Fruit fly (Drosophila melanogaster) whole organism, embryonic: ENCODE measurements around the gene Dpp10.

Experiments
- Atf3 ChIP-seq: fragments of 200-800 bp; sonication (Bioruptor generic); optimal IDR thresholded peaks from 3 replicates; lab custom pipeline; 2016; ENCODE audit warnings: missing biosample characterization, missing genetic modification characterization
- CG10462 ChIP-seq: fragments of 200-800 bp; sonication (Bioruptor generic); optimal IDR thresholded peaks from 2 replicates; lab custom pipeline; 2016; ENCODE audit warnings: missing biosample characterization, missing genetic modification characterization
- CG11398 ChIP-seq: fragments of 200-800 bp; sonication (Bioruptor generic); optimal IDR thresholded peaks from 2 replicates; lab custom pipeline; 2016; ENCODE audit warnings: missing biosample characterization, missing genetic modification characterization
- CG12219 ChIP-seq: fragments of 200-800 bp; sonication (Bioruptor generic); optimal IDR thresholded peaks from 3 replicates; lab custom pipeline; 2018; ENCODE audit warnings: missing biosample characterization, mild to moderate bottlenecking, missing genetic modification characterization
- CG13296 ChIP-seq: fragments of 200-800 bp; sonication (Bioruptor generic); optimal IDR thresholded peaks from 3 replicates; lab custom pipeline; 2018; ENCODE audit warnings: missing biosample characterization, mild to moderate bottlenecking, missing genetic modification characterization
- CG13775 ChIP-seq: fragments of 200-800 bp; sonication (Bioruptor generic); optimal IDR thresholded peaks from 3 replicates; lab custom pipeline; 2017; ENCODE audit warnings: missing biosample characterization, mild to moderate bottlenecking, missing genetic modification characterization
- CG16779 ChIP-seq: fragments of 200-800 bp; sonication (Bioruptor generic); IDR thresholded peaks from 2 replicates; pipeline ENCODE4 v1.3.6; 2022; ENCODE audit warnings: missing biosample characterization, missing genetic modification characterization
- CG17612 ChIP-seq: fragments of 200-800 bp; sonication (Bioruptor generic); IDR thresholded peaks from 2 replicates; pipeline ENCODE4 v1.3.6; 2022; ENCODE audit warnings: missing biosample characterization, missing genetic modification characterization
- CG18262 ChIP-seq: fragments of 200-800 bp; optimal IDR thresholded peaks from 3 replicates; lab custom pipeline; 2019; ENCODE audit warnings: missing biosample characterization, mild to moderate bottlenecking, missing genetic modification characterization, moderate library complexity
- CG31224 ChIP-seq: fragments of 200-800 bp; sonication (Bioruptor generic); IDR thresholded peaks from 2 replicates; pipeline ENCODE4 v1.3.6; 2022; ENCODE audit warnings: missing biosample characterization, missing genetic modification characterization
- CG5953 ChIP-seq: fragments of 200-800 bp; sonication (Bioruptor generic); IDR thresholded peaks from 2 replicates; pipeline ENCODE4 v1.3.6; 2022; ENCODE audit warnings: missing biosample characterization, missing genetic modification characterization
- CG6272 ChIP-seq: fragments of 200-800 bp; sonication (Bioruptor generic); IDR thresholded peaks from 2 replicates; pipeline ENCODE4 v1.3.6; 2022; ENCODE audit warnings: missing biosample characterization, missing genetic modification characterization
- CG7357 ChIP-seq: fragments of 200-800 bp; sonication (Bioruptor generic); IDR thresholded peaks from 3 replicates; pipeline ENCODE4 v1.3.6; 2022; ENCODE audit warnings: missing biosample characterization, missing genetic modification characterization
- CG7928 ChIP-seq: fragments of 200-800 bp; sonication (Bioruptor generic); optimal IDR thresholded peaks from 2 replicates; lab custom pipeline; 2017; ENCODE audit warnings: missing biosample characterization, mild to moderate bottlenecking, missing genetic modification characterization
- CG8359 ChIP-seq: fragments of 200-800 bp; sonication (Bioruptor generic); optimal IDR thresholded peaks from 2 replicates; lab custom pipeline; 2017; ENCODE audit warnings: missing biosample characterization, mild to moderate bottlenecking, missing genetic modification characterization, borderline replicate concordance
- CG8478 ChIP-seq: fragments of >200 bp; optimal IDR thresholded peaks from 2 replicates; lab custom pipeline; 2018
- Chrac-16 ChIP-seq: fragments of 200-800 bp; sonication (Bioruptor generic); optimal IDR thresholded peaks from 3 replicates; lab custom pipeline; 2016; ENCODE audit warnings: missing biosample characterization, missing genetic modification characterization
- D19A ChIP-seq: fragments of 200-800 bp; optimal IDR thresholded peaks from 3 replicates; lab custom pipeline; 2019; ENCODE audit warnings: missing biosample characterization, mild to moderate bottlenecking, missing genetic modification characterization, moderate library complexity
- Ets97D ChIP-seq: fragments of 200-800 bp; sonication (Bioruptor generic); optimal IDR thresholded peaks from 3 replicates; lab custom pipeline; 2016; ENCODE audit warnings: missing biosample characterization, missing genetic modification characterization
- Fer2 ChIP-seq: fragments of 200-800 bp; sonication (Bioruptor generic); optimal IDR thresholded peaks from 2 replicates; lab custom pipeline; 2018; ENCODE audit warnings: missing biosample characterization, mild to moderate bottlenecking, missing genetic modification characterization, moderate library complexity
- H15 ChIP-seq: fragments of 200-800 bp; sonication (Bioruptor generic); IDR thresholded peaks from 3 replicates; pipeline ENCODE4 v1.3.6; 2022; ENCODE audit warnings: missing biosample characterization, missing genetic modification characterization
- HmgD ChIP-seq: fragments of 200-800 bp; sonication (Bioruptor generic); optimal IDR thresholded peaks from 3 replicates; lab custom pipeline; 2016; ENCODE audit warnings: missing biosample characterization, missing genetic modification characterization
- Lpt ChIP-seq: fragments of >200 bp; optimal IDR thresholded peaks from 2 replicates; lab custom pipeline; 2018; ENCODE audit warnings: missing biosample characterization, missing genetic modification characterization
- PHDP ChIP-seq: fragments of 200-800 bp; sonication (Bioruptor generic); optimal IDR thresholded peaks from 3 replicates; lab custom pipeline; 2018; ENCODE audit warnings: missing biosample characterization, mild to moderate bottlenecking, missing genetic modification characterization, moderate library complexity
- Sox102F ChIP-seq: fragments of 200-800 bp; sonication (Bioruptor generic); optimal IDR thresholded peaks from 2 replicates; lab custom pipeline; 2018; ENCODE audit warnings: missing biosample characterization, mild to moderate bottlenecking, missing genetic modification characterization, moderate library complexity
- ase ChIP-seq: fragments of 200-800 bp; sonication (Bioruptor generic); IDR thresholded peaks from 3 replicates; pipeline ENCODE4 v1.3.6; 2022; ENCODE audit warnings: missing biosample characterization, missing genetic modification characterization
- az2 ChIP-seq: fragments of 200-800 bp; sonication (Bioruptor generic); optimal IDR thresholded peaks from 3 replicates; lab custom pipeline; 2016; ENCODE audit warnings: missing biosample characterization, missing genetic modification characterization
- br ChIP-seq: fragments of >200 bp; optimal IDR thresholded peaks from 2 replicates; lab custom pipeline; 2017
- btn ChIP-seq: fragments of 200-800 bp; sonication (Bioruptor generic); optimal IDR thresholded peaks from 2 replicates; lab custom pipeline; 2016; ENCODE audit warnings: missing biosample characterization, missing genetic modification characterization
- crol ChIP-seq: fragments of 200-800 bp; sonication (Bioruptor generic); IDR thresholded peaks from 2 replicates; pipeline ENCODE4 v1.3.6; 2022; ENCODE audit warnings: missing biosample characterization, missing genetic modification characterization
- cwo ChIP-seq: fragments of 200-800 bp; sonication (Bioruptor generic); optimal IDR thresholded peaks from 3 replicates; lab custom pipeline; 2017; ENCODE audit warnings: missing biosample characterization, missing genetic modification characterization, mild to moderate bottlenecking, moderate library complexity, missing genetic modification reagents
- dati ChIP-seq: fragments of 200-800 bp; sonication (Bioruptor generic); IDR thresholded peaks from 2 replicates; pipeline ENCODE4 v1.3.6; 2022; ENCODE audit warnings: missing biosample characterization, missing genetic modification characterization
- dimm ChIP-seq: fragments of 200-800 bp; sonication (Bioruptor generic); IDR thresholded peaks from 2 replicates; pipeline ENCODE4 v1.3.6; 2022; ENCODE audit warnings: missing biosample characterization, missing genetic modification characterization
- gro ChIP-seq: fragments of 200-800 bp; sonication (Bioruptor generic); optimal IDR thresholded peaks from 2 replicates; lab custom pipeline; 2016; ENCODE audit warnings: missing biosample characterization, missing genetic modification characterization
- gsb ChIP-seq: fragments of 200-800 bp; sonication (Bioruptor generic); IDR thresholded peaks from 2 replicates; pipeline ENCODE4 v1.3.6; 2022; ENCODE audit warnings: missing biosample characterization, missing genetic modification characterization
- ken ChIP-seq: fragments of 200-800 bp; sonication (Bioruptor generic); IDR thresholded peaks from 3 replicates; pipeline ENCODE4 v1.3.6; 2022; ENCODE audit warnings: missing biosample characterization, missing genetic modification characterization
- kni ChIP-seq: fragments of 200-800 bp; sonication (Bioruptor generic); optimal IDR thresholded peaks from 3 replicates; lab custom pipeline; 2017; ENCODE audit warnings: mild to moderate bottlenecking, missing biosample characterization, missing genetic modification reagents, missing genetic modification characterization
- mld ChIP-seq: fragments of 200-800 bp; sonication (Bioruptor generic); IDR thresholded peaks from 3 replicates; pipeline ENCODE4 v1.3.6; 2022; ENCODE audit warnings: missing biosample characterization, missing genetic modification characterization; ENCODE audit not compliant: partially characterized antibody
- nau ChIP-seq: fragments of 200-800 bp; sonication (Bioruptor generic); optimal IDR thresholded peaks from 3 replicates; lab custom pipeline; 2017; ENCODE audit warnings: missing biosample characterization, mild to moderate bottlenecking, missing genetic modification characterization, missing genetic modification reagents
- oc ChIP-seq: fragments of 200-800 bp; sonication (Bioruptor generic); optimal IDR thresholded peaks from 2 replicates; lab custom pipeline; 2018; ENCODE audit warnings: missing biosample characterization, mild to moderate bottlenecking, missing genetic modification characterization, moderate library complexity
- otp ChIP-seq: fragments of 200-800 bp; sonication (Bioruptor generic); IDR thresholded peaks from 3 replicates; pipeline ENCODE4, ENCODE4 v1.3.6; 2022; ENCODE audit warnings: missing biosample characterization, missing genetic modification characterization
- pan ChIP-seq, 4 experiments: fragments of >200 bp in 3 of 4; fragments of 200-800 bp in 1 of 4; sonication (Bioruptor generic) in 1 of 4; optimal IDR thresholded peaks in 3 of 4; IDR thresholded peaks in 1 of 4; 2 replicates each; pipeline versions ENCODE4 v1.3.6 to Lab custom; 2017 to 2022; ENCODE audit warnings: missing biosample characterization in 2 of 4, missing genetic modification characterization in 2 of 4, mixed read lengths in 1 of 4
- pb ChIP-seq: fragments of 200-800 bp; sonication (Bioruptor generic); optimal IDR thresholded peaks from 3 replicates; lab custom pipeline; 2016; ENCODE audit warnings: missing biosample characterization, missing genetic modification characterization
- rib ChIP-seq: fragments of 200-800 bp; sonication (Bioruptor generic); IDR thresholded peaks from 2 replicates; pipeline ENCODE4 v1.3.6; 2022; ENCODE audit warnings: missing biosample characterization, missing genetic modification characterization
- shn ChIP-seq: fragments of 200-800 bp; sonication (Bioruptor generic); optimal IDR thresholded peaks from 3 replicates; lab custom pipeline; 2016; ENCODE audit warnings: missing biosample characterization, missing genetic modification characterization
- tio ChIP-seq: fragments of 200-800 bp; sonication (Bioruptor generic); optimal IDR thresholded peaks from 2 replicates; lab custom pipeline; 2017; ENCODE audit warnings: missing biosample characterization, missing genetic modification characterization, inconsistent platforms
- toy ChIP-seq: fragments of 200-800 bp; sonication (Bioruptor generic); IDR thresholded peaks from 2 replicates; pipeline ENCODE4 v1.3.6; 2022; ENCODE audit warnings: missing biosample characterization, missing genetic modification characterization
- tx ChIP-seq: fragments of 200-800 bp; sonication (Bioruptor generic); optimal IDR thresholded peaks from 2 replicates; lab custom pipeline; 2016; ENCODE audit warnings: missing biosample characterization, missing genetic modification characterization
- wek ChIP-seq: fragments of 200-800 bp; sonication (Bioruptor generic); optimal IDR thresholded peaks from 3 replicates; lab custom pipeline; 2018; ENCODE audit warnings: missing biosample characterization, mild to moderate bottlenecking, missing genetic modification characterization, moderate library complexity
- z ChIP-seq: fragments of 200-800 bp; sonication (Bioruptor generic); IDR thresholded peaks from 3 replicates; pipeline ENCODE4 v1.3.6; 2022; ENCODE audit warnings: missing biosample characterization, missing genetic modification characterization

The Dpp10 gene

DNA sequence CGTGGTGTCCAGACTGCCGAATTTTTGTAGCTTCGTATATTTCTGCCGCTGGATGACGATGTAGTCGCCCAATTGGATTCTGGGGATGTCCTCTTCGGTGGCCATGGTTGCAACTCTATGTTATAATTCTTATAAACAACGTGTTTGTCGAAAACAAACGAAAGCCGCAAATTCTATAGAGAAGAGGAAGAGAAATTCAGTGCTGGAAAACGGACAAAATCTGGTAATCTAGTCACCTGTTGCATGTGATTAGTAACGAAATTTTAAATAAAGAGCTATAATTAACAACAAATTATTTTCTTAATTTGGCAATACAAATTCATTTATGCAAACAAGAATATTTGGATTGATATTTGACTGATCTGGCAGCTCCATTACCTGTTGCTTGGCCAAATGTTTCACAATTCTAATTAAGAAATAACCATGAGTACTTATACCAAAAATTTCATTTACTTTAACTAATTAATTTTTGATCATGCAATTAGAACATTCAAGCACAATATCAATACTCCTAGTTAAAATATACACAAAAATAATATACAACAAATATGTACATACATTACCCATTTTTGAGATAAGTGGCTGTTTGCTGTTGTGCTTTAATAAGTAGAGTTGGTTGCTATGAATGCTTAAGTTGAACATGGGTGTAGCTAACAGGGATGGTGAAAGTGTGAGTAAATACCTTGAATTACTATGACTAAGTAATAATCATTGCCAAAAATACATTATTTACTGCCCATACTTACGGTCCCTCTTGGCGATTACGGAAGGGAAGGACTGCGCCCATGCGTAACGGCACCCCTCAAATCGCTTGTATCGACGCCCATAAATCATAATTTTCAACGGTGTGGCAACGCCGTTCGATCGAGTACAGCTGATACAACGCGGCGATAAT, 39.2 kb downstream of the Dpp10 start, which contains the start of the genes Trmt6 and Ent2 (continued):
- TF ChIP-seq CG6272 (GFP tag; lab: Robert Waterston, UW): peak; percentile 98
- peak; percentile 95 for TF ChIP-seq toy (GFP tag; lab: Robert Waterston, UW)
- no peak for TF ChIP-seq mld (GFP tag; lab: Robert Waterston, UW)
- peak; percentile 89 for TF ChIP-seq CG13296 (GFP tag; lab: Kevin White, UChicago)
- TF ChIP-seq H15 (GFP tag; lab: Robert Waterston, UW): peak; percentile 97
- TF ChIP-seq CG18262 (tag; lab: Kevin White, UChicago): peak; percentile 93
- TF ChIP-seq D19A: peak; percentile 83
- TF ChIP-seq nau (GFP tag; lab: Kevin White, UChicago): peak; percentile 88
- peak; percentile 91 for TF ChIP-seq btn
- TF ChIP-seq Ets97D (GFP tag; lab: Kevin White, UChicago): peak; percentile 88
- peak; percentile 94 for TF ChIP-seq CG17612 (GFP tag; lab: Robert Waterston, UW)
- peak; percentile 78 for TF ChIP-seq kni (GFP tag; lab: Kevin White, UChicago)
- TF ChIP-seq CG12219 (GFP tag; lab: Kevin White, UChicago): peak; percentile 92
- TF ChIP-seq Chrac-16 (GFP tag; lab: Kevin White, UChicago): peak; percentile 96
- TF ChIP-seq CG31224: peak; percentile 95
- peak; percentile 91 for TF ChIP-seq dimm (GFP tag; lab: Robert Waterston, UW)
- peak; percentile 91 for TF ChIP-seq CG11398 (GFP tag; lab: Kevin White, UChicago)
- TF ChIP-seq gsb (GFP tag; lab: Robert Waterston, UW): peak; percentile 95
- peak; percentile 9 for TF ChIP-seq CG8359 (GFP tag; lab: Kevin White, UChicago)
- peak; percentile 87 for TF ChIP-seq Fer2
- peak; percentile 91 for TF ChIP-seq PHDP (tag; lab: Kevin White, UChicago)
- TF ChIP-seq Lpt (GFP tag; lab: Kevin White, UChicago): no peak
- TF ChIP-seq oc (tag; lab: Kevin White, UChicago): peak; percentile 88
- peak; percentile 98 for TF ChIP-seq ase (GFP tag; lab: Robert Waterston, UW)
- no peak for TF ChIP-seq br (lab: Kevin White, UChicago)
- TF ChIP-seq rib (GFP tag; lab: Robert Waterston, UW): peak; percentile 95
- peak; percentile 87 for TF ChIP-seq CG10462 (GFP tag; lab: Kevin White, UChicago)
- peak; percentile 96 for TF ChIP-seq shn (GFP tag; lab: Kevin White, UChicago)
- peak; percentile 95 for TF ChIP-seq Sox102F (GFP tag; lab: Kevin White, UChicago)
- peak; percentile 86 for TF ChIP-seq tio
- no peak for TF ChIP-seq pan (optimal IDR thresholded peaks at IDR 0.05; lab: Kevin White, UChicago)
- TF ChIP-seq pan (GFP tag; optimal IDR thresholded peaks at IDR 0.05 in 1 of 2, IDR thresholded peaks at IDR 0.05 in 1 of 2): peak in 1 of 2 experiments; percentile 98
- TF ChIP-seq Atf3 (GFP tag; lab: Kevin White, UChicago): peak; percentile 93
- peak; percentile 94 for TF ChIP-seq CG5953 (GFP tag; lab: Robert Waterston, UW)
- peak; percentile 92 for TF ChIP-seq pb (GFP tag; lab: Kevin White, UChicago)
- TF ChIP-seq wek (GFP tag; lab: Kevin White, UChicago): peak; percentile 86
- TF ChIP-seq HmgD (GFP tag; lab: Kevin White, UChicago): peak; percentile 96
- TF ChIP-seq CG7928 (GFP tag; lab: Kevin White, UChicago): peak; percentile 76
- TF ChIP-seq crol: peak; percentile 69
- peak; percentile 88 for TF ChIP-seq cwo (GFP tag; lab: Kevin White, UChicago)
- peak; percentile 94 for TF ChIP-seq tx (GFP tag; lab: Kevin White, UChicago)
- peak; percentile 93 for TF ChIP-seq CG13775 (GFP tag; lab: Kevin White, UChicago)
- peak; percentile 73; the same call in 1 of the 3 replicates for TF ChIP-seq z (GFP tag; lab: Robert Waterston, UW)
- peak; percentile 95 for TF ChIP-seq gro (GFP tag; lab: Kevin White, UChicago)
- TF ChIP-seq CG8478: no peak
- peak; percentile 98 for TF ChIP-seq ken (GFP tag; lab: Robert Waterston, UW)
- TF ChIP-seq az2 (GFP tag; lab: Kevin White, UChicago): peak; percentile 96
- TF ChIP-seq CG7357: peak; percentile 94
- peak; percentile 97 for TF ChIP-seq CG16779
- peak; percentile 95 for TF ChIP-seq dati (GFP tag; lab: Robert Waterston, UW)
- TF ChIP-seq otp: peak; percentile 96
